ENCODE assay signal across 3 worm cellular contexts in the genomic region with DNA sequence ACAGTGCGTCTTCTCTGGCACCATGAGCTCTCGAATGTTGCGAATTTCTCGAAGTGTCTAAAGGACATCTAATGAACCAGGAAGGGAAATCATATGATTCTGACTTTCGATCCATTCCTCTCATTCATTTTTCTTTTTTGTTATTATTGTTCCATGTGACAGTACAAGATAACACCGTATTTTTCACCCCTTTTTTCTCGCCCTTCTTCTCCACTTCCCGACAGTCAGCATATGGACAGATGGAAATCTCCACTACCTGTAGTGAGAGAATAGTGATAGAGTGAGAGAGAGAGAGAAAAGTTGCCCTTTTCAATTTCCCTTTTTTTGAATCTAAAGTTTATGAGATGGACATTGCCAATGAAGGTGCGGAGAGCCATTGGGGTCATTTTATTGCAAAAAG.
TF ChIP-seq lines count a peak whose summit lies in the region.

No protein-coding gene starts in this region.

TF ChIP-seq in whole organism, L1 larva, 84 proteins besides CTCF, POLR2A, EP300 and RAD21 (continued from another document):
- TF ChIP-seq nhr-77 (tag; optimal IDR thresholded peaks at IDR 0.05; lab: Kevin White, UChicago) (no peak), tbx-2 (tag; optimal IDR thresholded peaks at IDR 0.05; lab: Kevin White, UChicago) (peak; percentile 2), snpc-4 (tag; optimal IDR thresholded peaks at IDR 0.05; lab: Kevin White, UChicago) (no peak), C04F5.9 (tag; optimal IDR thresholded peaks at IDR 0.05; lab: Kevin White, UChicago) (no peak), ztf-11 (tag; optimal IDR thresholded peaks at IDR 0.05; lab: Kevin White, UChicago) (no peak), grh-1 (GFP tag; IDR thresholded peaks at IDR 0.05; lab: Robert Waterston, UW) (no peak), lin-14 (GFP tag; optimal IDR thresholded peaks at IDR 0.05; lab: Kevin White, UChicago) (peak; percentile 79), blmp-1 (tag; optimal IDR thresholded peaks at IDR 0.05; lab: Kevin White, UChicago) (peak; percentile 94), vab-15 (tag; optimal IDR thresholded peaks at IDR 0.05; lab: Kevin White, UChicago) (peak; percentile 35), skn-1 (tag; optimal IDR thresholded peaks at IDR 0.05; lab: Kevin White, UChicago) (peak; percentile 20), elt-3 (tag; optimal IDR thresholded peaks at IDR 0.05; lab: Kevin White, UChicago) (peak in 3 of 6 experiments; percentile 21 to 67 (median 31)), nhr-20 (tag; optimal IDR thresholded peaks at IDR 0.05; lab: Kevin White, UChicago) (peak; percentile 73), sox-4 (tag; optimal IDR thresholded peaks at IDR 0.05; lab: Kevin White, UChicago) (no peak), nhr-19 (GFP tag; conservative IDR thresholded peaks at IDR 0.05; lab: Robert Waterston, UW) (0 out of 2 replicates have a peak, but pooled peaks have one; percentile 16)

TF ChIP-seq in whole organism, L2 larva, 48 proteins besides CTCF, POLR2A, EP300 and RAD21 (continued from another document):
- peak; percentile 73 for TF ChIP-seq sma-9 (GFP tag; optimal IDR thresholded peaks at IDR 0.05; lab: Kevin White, UChicago)
- no peak for TF ChIP-seq sma-9 (tag; optimal IDR thresholded peaks at IDR 0.05; lab: Kevin White, UChicago)
- no peak for TF ChIP-seq nhr-10 (tag; optimal IDR thresholded peaks at IDR 0.05; lab: Kevin White, UChicago)
- no peak for TF ChIP-seq unc-62 (GFP tag; optimal IDR thresholded peaks at IDR 0.05; lab: Kevin White, UChicago)
- TF ChIP-seq nhr-21 (tag; optimal IDR thresholded peaks at IDR 0.05; lab: Kevin White, UChicago): peak; percentile 41
- peak in 1 of 2 experiments; percentile 35 for TF ChIP-seq lsy-2 (tag; optimal IDR thresholded peaks at IDR 0.05; lab: Kevin White, UChicago)
- TF ChIP-seq nhr-11 (tag; optimal IDR thresholded peaks at IDR 0.05; lab: Kevin White, UChicago): no peak
- no peak for TF ChIP-seq C34F6.9 (tag; optimal IDR thresholded peaks at IDR 0.05; lab: Kevin White, UChicago)
- no peak for TF ChIP-seq fos-1 (tag; optimal IDR thresholded peaks at IDR 0.05; lab: Kevin White, UChicago)
- no peak for TF ChIP-seq ceh-16 (tag; optimal IDR thresholded peaks at IDR 0.05; lab: Kevin White, UChicago)
- TF ChIP-seq zag-1 (tag; optimal IDR thresholded peaks at IDR 0.05; lab: Kevin White, UChicago): no peak

TF ChIP-seq in whole organism, L4 larva, 104 proteins besides CTCF, POLR2A, EP300 and RAD21 (continued from another document):
- TF ChIP-seq mes-2 (tag; optimal IDR thresholded peaks at IDR 0.05; lab: Kevin White, UChicago; ENCODE audit: poor library complexity, severe bottlenecking) (peak; percentile 19), tag-97 (GFP tag; IDR thresholded peaks at IDR 0.05; lab: Robert Waterston, UW) (no peak), hif-1 (tag; optimal IDR thresholded peaks at IDR 0.05; lab: Kevin White, UChicago) (no peak), nhr-76 (tag; optimal IDR thresholded peaks at IDR 0.05; lab: Kevin White, UChicago) (no peak), ctbp-1 (GFP tag; IDR thresholded peaks at IDR 0.05; lab: Robert Waterston, UW) (no peak), hlh-11 (tag; optimal IDR thresholded peaks at IDR 0.05; lab: Kevin White, UChicago) (peak; percentile 14), madf-9 (GFP tag; conservative IDR thresholded peaks at IDR 0.05; lab: Robert Waterston, UW) (no peak), mdl-1 (tag; optimal IDR thresholded peaks at IDR 0.05; lab: Kevin White, UChicago) (peak in 1 of 2 experiments; percentile 50), F44E2.7 (GFP tag; IDR thresholded peaks at IDR 0.05; lab: Robert Waterston, UW) (no peak), aha-1 (tag; lab: Kevin White, UChicago) (peak; percentile 95), daf-12 (tag; optimal IDR thresholded peaks at IDR 0.05; lab: Kevin White, UChicago) (no peak), mxl-3 (GFP tag; optimal IDR thresholded peaks at IDR 0.05; lab: Kevin White, UChicago) (peak; percentile 67), ztf-7 (tag; optimal IDR thresholded peaks at IDR 0.05; lab: Kevin White, UChicago) (no peak), lin-13 (GFP tag; optimal IDR thresholded peaks at IDR 0.05; lab: Kevin White, UChicago) (no peak), ceh-28 (tag; optimal IDR thresholded peaks at IDR 0.05; lab: Kevin White, UChicago) (no peak), ceh-44 (GFP tag; IDR thresholded peaks at IDR 0.05; lab: Robert Waterston, UW) (no peak), nhr-111 (GFP tag; optimal IDR thresholded peaks at IDR 0.05; lab: Kevin White, UChicago) (no peak), ceh-20 (GFP tag; IDR thresholded peaks at IDR 0.05; lab: Robert Waterston, UW) (no peak), hlh-30 (tag; optimal IDR thresholded peaks at IDR 0.05; lab: Kevin White, UChicago; ENCODE audit: insufficient read depth) (peak; percentile 78)
